Worm (Caenorhabditis elegans) whole organism, midembryonic: ENCODE data around the gene Y68A4A.13.

ENCODE experiments used
- T22C8.4 ChIP-seq: fragments of 200-800 bp; sonication (Bioruptor generic); IDR thresholded peaks from 2 replicates; pipeline ENCODE4 v1.3.6; 2022; ENCODE audit warnings: missing genetic modification characterization, missing compliant biosample characterization
- med-1 ChIP-seq: sonication (generic microtip); optimal IDR thresholded peaks from 2 replicates; lab custom pipeline; 2017; ENCODE audit warnings: missing genetic modification characterization, mild to moderate bottlenecking, missing compliant biosample characterization, antibody characterized with exemption, missing genetic modification reagents; ENCODE audit not compliant: insufficient read depth
- tab-1 ChIP-seq: fragments of 200-800 bp; sonication (Bioruptor generic); IDR thresholded peaks from 2 replicates; pipeline ENCODE4 v1.3.6; 2022; ENCODE audit warnings: missing genetic modification characterization, missing compliant biosample characterization
- ztf-23 ChIP-seq: fragments of 200-800 bp; sonication (Bioruptor generic); IDR thresholded peaks from 2 replicates; pipeline ENCODE4 v1.3.6; 2022; ENCODE audit warnings: missing genetic modification reagents, missing genetic modification characterization, missing compliant biosample characterization

DNA sequence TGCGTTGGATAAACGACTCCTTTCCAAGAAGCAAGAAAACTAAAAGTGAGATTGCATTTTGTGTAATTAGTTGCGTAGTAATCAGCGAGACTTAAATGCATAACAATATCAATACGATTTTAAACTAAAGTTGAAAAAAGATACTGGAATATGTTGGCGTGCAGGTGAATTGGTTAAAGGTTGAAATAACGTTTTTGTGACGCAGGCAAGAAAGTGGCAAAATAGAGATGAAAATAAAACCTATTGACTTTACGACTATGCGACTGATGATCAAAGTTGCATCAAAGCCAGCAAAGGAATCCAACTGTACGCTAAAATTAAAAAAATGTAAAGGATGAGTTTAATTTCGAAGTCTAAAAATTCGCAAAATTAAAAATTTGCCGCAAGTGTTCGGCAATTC lies 42.5 kb downstream of the Y68A4A.13 start, which contains the start of gene srh-102:
- TF ChIP-seq ztf-23 (GFP tag; lab: Robert Waterston, UW), result no peak
- no peak for TF ChIP-seq med-1
- no peak for TF ChIP-seq T22C8.4 (GFP tag; lab: Robert Waterston, UW)
- TF ChIP-seq tab-1 (GFP tag; lab: Robert Waterston, UW), result no peak
